Worm (Caenorhabditis elegans): ENCODE data around the gene ZK1055.2.
"Not testable (repeated sequence)": the region's sequence is repeated elsewhere in the genome, so short reads cannot be mapped to it uniquely, and the experiment has no call there.

ZK1055.2 gene

ce11 chrV:6575406-6576130 lies 14.8 kb upstream of the ZK1055.2 start, which contains the start of gene fut-2:
Gene fut-2, minus strand, starts transcription at chrV:6575890.
- TF ChIP-seq ets-7 (tag; optimal IDR thresholded peaks at IDR 0.05) = no peak
- no peak for TF ChIP-seq aly-1 (tag; optimal IDR thresholded peaks at IDR 0.05)
- no peak for TF ChIP-seq hmbx-1 (tag; optimal IDR thresholded peaks at IDR 0.05)
- no peak for TF ChIP-seq ceh-13 (GFP tag; optimal IDR thresholded peaks at IDR 0.05)
- TF ChIP-seq B0310.2 (tag; optimal IDR thresholded peaks at IDR 0.05) = no peak

DNA sequence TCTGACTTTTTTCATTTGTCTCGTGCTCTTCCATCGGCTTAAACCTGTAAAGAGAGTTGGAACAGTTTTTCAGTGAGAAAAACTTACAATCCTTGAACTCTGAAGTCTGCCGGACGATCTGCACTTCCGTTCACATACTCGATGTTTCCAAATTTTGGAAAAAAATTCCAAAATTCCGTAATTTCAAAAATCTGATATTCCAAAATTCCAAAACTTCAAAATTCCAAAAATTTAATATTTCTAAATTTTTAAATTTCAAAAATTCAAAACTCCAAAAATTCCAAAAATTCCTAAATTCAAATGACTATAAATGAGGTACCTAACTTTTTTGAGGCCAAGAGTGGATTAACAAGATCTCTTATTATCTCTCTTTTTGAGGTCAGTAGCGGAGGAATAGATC lies 13.8 kb upstream of the ZK1055.2 start, which contains the start of gene EGAP9.4:
TSS of gene EGAP9.4 (plus strand) at position 301 of the 400 bp plus-strand sequence.
- TF ChIP-seq flt-1 (GFP tag; IDR thresholded peaks at IDR 0.05) = no peak
- TF ChIP-seq ets-7 (tag; optimal IDR thresholded peaks at IDR 0.05) = no peak

- TF ChIP-seq tbx-37 (GFP tag; conservative IDR thresholded peaks at IDR 0.05) = no peak
- TF ChIP-seq sea-1 (GFP tag; conservative IDR thresholded peaks at IDR 0.05) = no peak
- TF ChIP-seq aly-1 (tag; optimal IDR thresholded peaks at IDR 0.05) = no peak
- TF ChIP-seq F13C5.2 (tag; optimal IDR thresholded peaks at IDR 0.05) = no peak
- no peak for TF ChIP-seq hmbx-1 (tag; optimal IDR thresholded peaks at IDR 0.05)
- no peak for TF ChIP-seq pes-1 (GFP tag; IDR thresholded peaks at IDR 0.05)
- no peak for TF ChIP-seq ceh-13 (GFP tag; optimal IDR thresholded peaks at IDR 0.05)
- TF ChIP-seq ceh-36 (tag; optimal IDR thresholded peaks at IDR 0.05) = no peak
- TF ChIP-seq ama-1 (optimal IDR thresholded peaks at IDR 0.05) = no peak
- no peak for TF ChIP-seq flt-1 (GFP tag; IDR thresholded peaks at IDR 0.05)
- no peak for TF ChIP-seq B0310.2 (tag; optimal IDR thresholded peaks at IDR 0.05)
- TF ChIP-seq scrt-1 (GFP tag; IDR thresholded peaks at IDR 0.05) = no peak
- TF ChIP-seq ets-7 (tag; optimal IDR thresholded peaks at IDR 0.05) = no peak
- no peak for TF ChIP-seq tbx-11 (GFP tag; IDR thresholded peaks at IDR 0.05)
- TF ChIP-seq tra-4 (tag; optimal IDR thresholded peaks at IDR 0.05) = no peak
- no peak for TF ChIP-seq hmg-4 (GFP tag; optimal IDR thresholded peaks at IDR 0.05)
- no peak for TF ChIP-seq hnd-1 (tag; optimal IDR thresholded peaks at IDR 0.05)
Observed at ce11 chrV:6579992-6580391, 10.4 kb upstream of the ZK1055.2 start, which contains the start of gene EGAP9.3. Gene EGAP9.3, minus strand, starts transcription at chrV:6580122.

DNA sequence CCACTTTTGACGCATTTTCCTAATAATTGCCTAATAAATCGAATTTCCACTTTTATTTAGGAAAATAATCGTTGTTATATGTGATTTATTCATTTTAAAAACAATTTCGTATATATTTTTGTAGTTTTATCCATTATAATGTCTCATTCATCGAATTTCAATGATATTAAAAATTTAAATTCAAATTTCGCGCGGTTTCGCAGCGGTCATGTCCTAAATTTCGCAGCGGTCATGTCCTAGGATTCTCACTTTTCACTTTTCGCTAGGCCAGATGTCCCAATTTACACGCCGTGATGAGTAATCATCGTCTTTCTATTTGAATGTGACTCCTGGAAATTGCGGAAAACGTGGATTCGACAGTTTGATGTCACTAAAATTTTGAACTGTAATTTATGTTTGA lies 8.6 kb upstream of the ZK1055.2 start, which contains the start of gene ZK1055.4:
TSS of gene ZK1055.4 (plus strand) at position 301 of the 400 bp plus-strand sequence.
- TF ChIP-seq ceh-13 (GFP tag; optimal IDR thresholded peaks at IDR 0.05); aly-1 (tag; optimal IDR thresholded peaks at IDR 0.05); tbx-37 (GFP tag; conservative IDR thresholded peaks at IDR 0.05): not testable (repeated sequence)

DNA sequence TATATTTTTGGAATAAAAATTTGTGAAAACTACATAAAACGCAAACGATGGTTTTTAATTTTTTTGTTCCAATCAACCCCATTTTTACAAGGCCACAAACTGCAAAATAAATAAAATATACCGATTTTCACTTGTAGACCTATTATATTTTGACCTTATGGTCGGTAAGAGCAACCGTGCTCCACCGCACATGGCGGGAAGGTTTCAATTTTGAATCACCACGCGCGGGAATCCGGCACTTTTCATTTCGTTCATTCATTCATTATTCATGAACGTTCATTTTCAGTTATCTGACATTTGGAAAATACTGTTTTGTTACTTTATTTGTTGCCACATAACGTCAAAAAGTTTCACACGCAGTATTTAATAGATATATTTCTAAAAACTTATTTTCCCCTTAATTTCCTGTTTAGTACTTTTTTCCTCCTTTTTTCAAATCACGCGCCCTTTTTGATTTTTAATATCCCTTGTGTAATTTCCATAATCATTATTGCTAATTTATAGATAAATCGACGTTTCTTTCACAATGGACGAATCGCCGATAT lies 3.4 kb downstream of the ZK1055.2 start, which contains the start of gene hcp-1:
TSS of gene hcp-1 (plus strand) at position 495 of the 545 bp plus-strand sequence.
- TF ChIP-seq B0310.2 (tag; optimal IDR thresholded peaks at IDR 0.05) (no peak), hmg-4 (GFP tag; optimal IDR thresholded peaks at IDR 0.05) (no peak), flt-1 (GFP tag; IDR thresholded peaks at IDR 0.05) (no peak)

- TF ChIP-seq pes-1 (GFP tag; IDR thresholded peaks at IDR 0.05) = no peak
- TF ChIP-seq scrt-1 (GFP tag; IDR thresholded peaks at IDR 0.05) = no peak
- TF ChIP-seq aly-1 (tag; optimal IDR thresholded peaks at IDR 0.05) = no peak
- TF ChIP-seq hnd-1 (tag; optimal IDR thresholded peaks at IDR 0.05) = no peak
- TF ChIP-seq ama-1 (optimal IDR thresholded peaks at IDR 0.05) = no peak
- no peak for TF ChIP-seq hmg-4 (GFP tag; optimal IDR thresholded peaks at IDR 0.05)
- no peak for TF ChIP-seq sea-1 (GFP tag; conservative IDR thresholded peaks at IDR 0.05)
- no peak for TF ChIP-seq tbx-11 (GFP tag; IDR thresholded peaks at IDR 0.05)
- no peak for TF ChIP-seq tra-4 (tag; optimal IDR thresholded peaks at IDR 0.05)
- no peak for TF ChIP-seq ets-7 (tag; optimal IDR thresholded peaks at IDR 0.05)
- TF ChIP-seq ceh-13 (GFP tag; optimal IDR thresholded peaks at IDR 0.05) = no peak
- no peak for TF ChIP-seq B0310.2 (tag; optimal IDR thresholded peaks at IDR 0.05)
- no peak for TF ChIP-seq flt-1 (GFP tag; IDR thresholded peaks at IDR 0.05)
- TF ChIP-seq F13C5.2 (tag; optimal IDR thresholded peaks at IDR 0.05) = no peak
- TF ChIP-seq tbx-37 (GFP tag; conservative IDR thresholded peaks at IDR 0.05) = no peak
- no peak for TF ChIP-seq hmbx-1 (tag; optimal IDR thresholded peaks at IDR 0.05)
- no peak for TF ChIP-seq ceh-36 (tag; optimal IDR thresholded peaks at IDR 0.05)
Observed at ce11 chrV:6602556-6603062, 12.2 kb downstream of the ZK1055.2 start, which contains the start of gene ZK1055.6. Gene ZK1055.6, minus strand, starts transcription at chrV:6602606.

- TF ChIP-seq scrt-1 (GFP tag; IDR thresholded peaks at IDR 0.05) = no peak
- TF ChIP-seq tbx-11 (GFP tag; IDR thresholded peaks at IDR 0.05) = no peak
- TF ChIP-seq flt-1 (GFP tag; IDR thresholded peaks at IDR 0.05) = no peak
- no peak for TF ChIP-seq B0310.2 (tag; optimal IDR thresholded peaks at IDR 0.05)
- TF ChIP-seq hnd-1 (tag; optimal IDR thresholded peaks at IDR 0.05) = no peak
Observed at ce11 chrV:6605275-6605674, 14.9 kb downstream of the ZK1055.2 start, which contains the start of gene ZK1055.7. Gene ZK1055.7, minus strand, starts transcription at chrV:6605375.

DNA sequence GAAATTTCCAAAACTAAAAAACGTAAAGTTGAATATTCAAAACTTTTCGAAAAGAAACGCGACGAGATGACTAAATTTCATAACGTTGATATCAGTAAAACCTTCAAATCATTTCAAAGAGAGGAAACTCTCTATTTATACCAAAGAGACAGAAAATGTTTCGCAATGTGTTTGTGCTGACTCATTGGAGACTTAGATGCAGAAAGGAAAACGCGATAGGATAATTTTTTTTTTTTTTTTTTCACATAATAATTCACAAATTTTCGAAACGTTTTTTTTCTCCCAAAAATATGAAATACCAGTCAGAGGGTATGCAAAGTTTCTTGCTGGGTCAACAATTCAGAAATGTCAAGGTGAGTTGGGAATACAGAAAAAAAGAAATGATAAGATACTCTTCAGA lies 15.8 kb downstream of the ZK1055.2 start:
- TF ChIP-seq sea-1 (GFP tag; conservative IDR thresholded peaks at IDR 0.05) = no peak
- TF ChIP-seq ets-7 (tag; optimal IDR thresholded peaks at IDR 0.05) = no peak
- no peak for TF ChIP-seq pes-1 (GFP tag; IDR thresholded peaks at IDR 0.05)
- no peak for TF ChIP-seq ama-1 (optimal IDR thresholded peaks at IDR 0.05)
- TF ChIP-seq hmg-4 (GFP tag; optimal IDR thresholded peaks at IDR 0.05) = no peak
- TF ChIP-seq F13C5.2 (tag; optimal IDR thresholded peaks at IDR 0.05) = no peak
- TF ChIP-seq ceh-36 (tag; optimal IDR thresholded peaks at IDR 0.05) = no peak
- TF ChIP-seq aly-1 (tag; optimal IDR thresholded peaks at IDR 0.05) = no peak
- no peak for TF ChIP-seq scrt-1 (GFP tag; IDR thresholded peaks at IDR 0.05)
- TF ChIP-seq flt-1 (GFP tag; IDR thresholded peaks at IDR 0.05) = no peak
- TF ChIP-seq hmbx-1 (tag; optimal IDR thresholded peaks at IDR 0.05) = no peak
